Worm (Caenorhabditis elegans) whole organism, early embryonic: Measurements from ENCODE around the gene C45G9.11.

Experiments used
- F13C5.2 ChIP-seq: sonication (generic microtip); optimal IDR thresholded peaks from 2 replicates; lab custom pipeline; 2017; ENCODE audit warnings: mild to moderate bottlenecking, missing genetic modification characterization, inconsistent platforms, missing compliant biosample characterization
- aly-1 ChIP-seq: sonication (generic microtip); optimal IDR thresholded peaks from 2 replicates; lab custom pipeline; 2016; ENCODE audit warnings: missing genetic modification characterization, missing compliant biosample characterization
- ama-1 ChIP-seq: fragments of 150-350 bp; optimal IDR thresholded peaks from 2 replicates; lab custom pipeline; 2014
- ceh-36 ChIP-seq: sonication (generic microtip); optimal IDR thresholded peaks from 2 replicates; lab custom pipeline; 2016; ENCODE audit warnings: missing genetic modification characterization, inconsistent platforms, missing compliant biosample characterization
- tbx-37 ChIP-seq: fragments of 200-800 bp; sonication (Bioruptor generic); conservative IDR thresholded peaks from 2 replicates; pipeline ENCODE4 v1.3.6; 2022; ENCODE audit warnings: missing genetic modification reagents, missing genetic modification characterization, missing compliant biosample characterization
- tra-4 ChIP-seq: sonication (generic microtip); optimal IDR thresholded peaks from 2 replicates; lab custom pipeline; 2017; ENCODE audit warnings: missing genetic modification characterization, missing compliant biosample characterization

DNA sequence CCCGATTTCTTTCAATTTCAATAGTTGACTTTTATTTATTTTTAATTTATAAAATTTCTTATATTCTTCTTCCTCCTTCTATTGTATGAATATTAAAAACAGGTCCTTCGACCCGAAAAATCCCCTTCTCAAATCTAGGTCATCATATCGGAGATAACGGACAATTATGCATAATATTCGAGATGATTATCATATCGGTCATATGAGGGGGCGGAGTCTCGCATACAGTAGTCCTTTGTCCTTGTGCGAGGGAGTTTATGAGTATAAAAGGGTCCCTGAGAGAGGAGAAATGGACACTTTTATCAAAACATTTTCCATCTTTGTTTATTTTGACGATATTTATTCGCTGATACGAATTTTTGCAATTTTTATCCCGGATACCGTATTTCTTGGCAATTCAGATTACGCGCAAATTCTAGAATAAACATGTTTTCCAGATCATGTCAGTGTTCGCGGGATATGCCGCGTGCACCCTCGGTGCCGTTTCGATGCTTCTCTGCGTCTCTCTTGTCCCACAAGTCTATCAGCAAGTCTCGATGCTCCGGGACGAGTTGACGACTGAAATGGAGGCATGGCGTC is 38.5 kb upstream of the C45G9.11 start, which contains the start of gene dpy-17:
- peak; percentile 17 for TF ChIP-seq ceh-36
- TF ChIP-seq tra-4 (tag; lab: Kevin White, UChicago), result no peak
- TF ChIP-seq aly-1 (tag; lab: Kevin White, UChicago), result no peak
- TF ChIP-seq F13C5.2 (tag; lab: Kevin White, UChicago), result no peak
- no peak for TF ChIP-seq tbx-37
- peak; percentile 71 for TF ChIP-seq ama-1 (lab: Kevin White, UChicago)
